Worm (Caenorhabditis elegans) whole organism, L4/young adult: Measurements from ENCODE around the gene swsn-3.

Experiments
- W03F9.2 ChIP-seq: fragments of 150-350 bp; optimal IDR thresholded peaks from 2 replicates; lab custom pipeline; 2014; ENCODE audit warnings: missing biosample characterization, missing genetic modification characterization
- dao-5 ChIP-seq: sonication (generic microtip); optimal IDR thresholded peaks from 2 replicates; lab custom pipeline; 2016; ENCODE audit warnings: missing genotype, missing genetic modification characterization, moderate library complexity, missing compliant biosample characterization
- him-1 ChIP-seq: sonication (generic microtip); optimal IDR thresholded peaks from 2 replicates; lab custom pipeline; 2016; ENCODE audit warnings: missing genotype, missing genetic modification reagents, missing genetic modification characterization, missing compliant biosample characterization

swsn-3 gene

DNA sequence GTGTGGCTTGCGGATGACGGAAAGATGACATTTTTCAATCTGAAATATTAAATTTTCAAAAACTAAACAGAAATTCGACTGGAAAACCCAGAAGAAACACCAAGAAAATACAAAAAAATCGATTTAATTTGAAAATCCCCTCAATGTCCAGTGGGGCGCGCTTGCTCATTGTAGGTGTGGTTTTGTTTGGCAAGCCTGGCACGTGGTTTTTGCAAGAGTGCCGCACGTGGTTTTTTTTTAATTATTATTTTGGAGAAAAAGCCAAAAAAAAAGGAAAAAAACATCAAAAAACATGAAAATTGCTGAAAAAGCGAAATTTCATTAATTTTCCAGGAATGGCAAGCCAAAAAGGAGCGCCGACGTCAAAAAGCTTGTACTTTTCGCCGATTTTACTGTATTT lies at the start of gene swsn-3:
TSS of gene swsn-3 (minus strand) at position 45 of the 400 bp plus-strand sequence.
- TF ChIP-seq W03F9.2 (tag; lab: Kevin White, UChicago) (peak; percentile 85), dao-5 (tag; lab: Kevin White, UChicago) (peak; percentile 9), him-1 (tag; lab: Kevin White, UChicago) (peak; percentile 13)

DNA sequence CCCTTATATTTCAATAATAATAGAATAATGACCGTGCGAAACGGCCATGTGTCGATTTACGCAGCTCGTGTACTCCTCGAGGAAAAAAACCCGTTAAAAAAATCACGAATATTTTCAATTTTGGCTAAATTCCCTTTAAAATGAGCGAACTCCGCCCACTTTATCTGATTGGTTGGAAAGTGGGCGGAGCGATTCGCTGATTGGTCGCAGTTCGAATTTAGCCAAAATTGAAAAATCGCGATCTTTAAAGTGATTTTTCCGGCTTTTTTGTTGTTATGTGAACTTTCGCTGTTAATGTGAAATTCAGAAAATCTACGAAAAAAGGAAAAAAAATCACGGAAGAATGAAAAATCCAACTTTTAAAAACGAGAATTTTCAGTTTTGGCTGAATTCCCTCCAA lies 49.4 kb upstream of the swsn-3 start:
- TF ChIP-seq W03F9.2 (tag; lab: Kevin White, UChicago) = no peak
- TF ChIP-seq him-1 (tag; lab: Kevin White, UChicago) = no peak
- TF ChIP-seq dao-5 (tag; lab: Kevin White, UChicago) = no peak

DNA sequence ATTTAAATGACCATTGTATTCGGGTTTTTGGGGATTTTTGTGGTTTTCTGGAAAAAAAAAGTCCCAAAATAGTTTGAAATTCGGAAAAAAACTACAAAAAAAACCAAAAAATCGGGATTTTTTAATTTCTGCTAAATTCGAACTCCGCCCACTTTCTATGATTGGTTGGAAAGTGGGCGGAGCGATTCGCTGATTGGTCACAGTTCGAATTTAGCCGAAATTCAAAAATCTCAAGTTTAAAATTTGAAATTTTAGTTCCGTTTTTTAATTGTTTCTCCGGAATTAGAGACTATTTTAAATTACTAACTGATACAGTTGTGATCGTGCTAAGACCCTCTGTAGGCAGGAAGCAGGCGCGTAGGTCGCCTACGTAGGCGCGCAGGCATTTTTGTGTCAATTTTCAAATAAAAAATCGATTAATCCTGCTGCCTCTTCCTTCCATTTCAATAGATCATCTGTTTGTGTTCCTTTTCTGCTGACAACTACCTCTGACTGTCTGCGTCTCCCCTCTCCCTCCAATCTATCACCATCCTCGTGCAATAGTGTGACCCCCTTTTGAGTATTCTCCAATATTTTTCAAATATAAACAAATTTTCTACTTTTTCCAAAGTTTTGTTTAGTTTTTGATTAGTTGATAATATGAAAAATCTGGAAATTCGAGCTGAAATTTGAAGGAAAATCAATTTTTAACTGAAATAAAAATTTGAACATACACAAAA lies 47.9 kb upstream of the swsn-3 start:
- no peak for TF ChIP-seq W03F9.2 (tag; lab: Kevin White, UChicago)
- no peak for TF ChIP-seq dao-5 (tag; lab: Kevin White, UChicago)
- TF ChIP-seq him-1 (tag; lab: Kevin White, UChicago) = no peak

DNA sequence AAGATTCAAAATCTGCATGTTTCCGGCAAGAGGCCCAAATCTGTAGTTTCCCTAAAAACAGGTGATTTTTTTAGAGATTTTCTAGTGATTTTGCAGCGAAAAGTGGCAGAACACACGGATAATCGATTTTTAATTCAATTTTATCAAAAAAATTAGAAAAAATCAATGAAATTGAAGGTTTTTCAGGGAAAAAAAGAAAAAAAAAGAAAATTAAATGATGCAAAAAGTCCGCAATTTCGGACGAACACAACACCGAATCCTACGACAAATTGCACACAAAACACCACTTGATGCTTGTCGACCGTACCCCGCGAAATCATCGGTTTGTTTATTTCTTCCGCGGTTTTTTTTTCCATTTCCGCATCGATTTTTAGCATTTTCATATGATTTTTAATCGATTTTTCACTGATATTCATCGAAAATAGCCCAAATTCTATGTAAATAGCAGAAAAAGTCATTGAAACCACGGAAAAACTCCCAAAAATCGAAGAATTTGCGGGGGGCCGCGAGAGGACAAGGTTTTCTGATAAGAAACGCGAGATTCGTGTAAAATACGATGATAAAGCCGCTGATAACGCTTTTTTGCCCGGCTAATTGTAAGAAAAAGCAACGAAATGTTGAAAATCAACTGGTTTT lies 46.6 kb upstream of the swsn-3 start, which contains the start of gene tufm-1:
TSS of gene tufm-1 (minus strand) at position 51 of the 636 bp plus-strand sequence.
- TF ChIP-seq dao-5 (tag; lab: Kevin White, UChicago) (no peak), W03F9.2 (tag; lab: Kevin White, UChicago) (peak; percentile 77)

DNA sequence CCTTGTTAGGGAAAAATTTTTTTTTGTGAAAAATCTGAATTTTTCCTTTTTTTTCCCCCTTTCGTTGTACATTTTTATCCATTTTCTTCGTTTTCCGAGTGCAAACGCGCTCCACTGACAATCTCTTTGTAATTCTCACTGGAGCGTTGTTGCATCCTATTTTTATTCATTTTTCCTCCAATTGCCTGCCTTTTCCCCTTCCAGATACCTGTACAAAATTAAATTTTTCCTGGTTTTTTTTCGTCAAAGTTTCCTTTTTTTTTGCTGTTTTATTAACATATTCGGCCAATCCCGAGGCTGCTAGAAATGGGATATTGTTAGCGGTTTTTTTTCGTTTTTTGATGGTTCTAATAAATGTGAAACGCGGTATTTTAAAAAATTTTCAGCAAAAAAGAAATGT lies 42.9 kb upstream of the swsn-3 start:
- TF ChIP-seq him-1 (tag; lab: Kevin White, UChicago) (no peak), W03F9.2 (tag; lab: Kevin White, UChicago) (no peak), dao-5 (tag; lab: Kevin White, UChicago) (no peak)

DNA sequence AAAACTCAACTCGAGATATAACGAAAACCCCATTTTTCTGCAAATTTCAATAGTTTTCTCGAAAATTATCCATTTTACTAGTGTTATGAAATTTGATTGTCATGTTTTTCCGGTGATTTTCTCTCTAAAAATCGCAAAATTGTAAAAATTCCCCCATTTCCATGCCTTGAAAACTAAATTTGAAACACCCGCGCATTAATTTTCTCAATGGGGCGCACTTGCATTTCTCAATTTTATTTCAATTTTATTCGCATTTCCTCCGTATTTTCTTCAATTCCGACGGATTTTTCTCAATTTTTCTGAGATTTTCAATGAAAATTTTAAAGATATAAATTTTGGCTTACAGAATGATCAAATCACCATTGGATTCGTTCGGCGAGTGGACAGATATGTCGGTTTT lies 36.6 kb upstream of the swsn-3 start, which contains the start of gene Y71H2AM.3:
TSS of gene Y71H2AM.3 (plus strand) at position 347 of the 400 bp plus-strand sequence.
- TF ChIP-seq dao-5 (tag; lab: Kevin White, UChicago) = no peak
- TF ChIP-seq him-1 (tag; lab: Kevin White, UChicago) = no peak
- no peak for TF ChIP-seq W03F9.2 (tag; lab: Kevin White, UChicago)

DNA sequence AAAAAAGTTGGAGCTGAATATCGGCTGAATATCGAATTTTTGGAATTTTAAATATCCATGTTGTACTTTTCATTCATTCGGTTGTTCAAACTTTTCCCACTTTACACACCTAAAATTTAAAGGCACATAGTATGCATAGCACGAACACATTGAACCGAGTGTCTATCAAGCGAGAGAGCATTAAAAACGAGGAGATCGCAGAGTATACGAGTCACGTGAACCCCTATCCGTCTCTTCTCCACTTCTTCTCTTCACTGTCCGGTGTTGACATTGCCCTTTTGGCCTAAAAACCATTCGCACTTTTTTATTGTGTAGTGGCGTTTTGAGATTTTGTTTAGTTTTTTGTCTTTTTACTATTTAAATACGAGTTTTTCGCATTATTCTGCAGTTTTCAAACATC lies 36.0 kb upstream of the swsn-3 start:
- no peak for TF ChIP-seq dao-5 (tag; lab: Kevin White, UChicago)
- no peak for TF ChIP-seq him-1 (tag; lab: Kevin White, UChicago)
- peak; percentile 47 for TF ChIP-seq W03F9.2 (tag; lab: Kevin White, UChicago)

DNA sequence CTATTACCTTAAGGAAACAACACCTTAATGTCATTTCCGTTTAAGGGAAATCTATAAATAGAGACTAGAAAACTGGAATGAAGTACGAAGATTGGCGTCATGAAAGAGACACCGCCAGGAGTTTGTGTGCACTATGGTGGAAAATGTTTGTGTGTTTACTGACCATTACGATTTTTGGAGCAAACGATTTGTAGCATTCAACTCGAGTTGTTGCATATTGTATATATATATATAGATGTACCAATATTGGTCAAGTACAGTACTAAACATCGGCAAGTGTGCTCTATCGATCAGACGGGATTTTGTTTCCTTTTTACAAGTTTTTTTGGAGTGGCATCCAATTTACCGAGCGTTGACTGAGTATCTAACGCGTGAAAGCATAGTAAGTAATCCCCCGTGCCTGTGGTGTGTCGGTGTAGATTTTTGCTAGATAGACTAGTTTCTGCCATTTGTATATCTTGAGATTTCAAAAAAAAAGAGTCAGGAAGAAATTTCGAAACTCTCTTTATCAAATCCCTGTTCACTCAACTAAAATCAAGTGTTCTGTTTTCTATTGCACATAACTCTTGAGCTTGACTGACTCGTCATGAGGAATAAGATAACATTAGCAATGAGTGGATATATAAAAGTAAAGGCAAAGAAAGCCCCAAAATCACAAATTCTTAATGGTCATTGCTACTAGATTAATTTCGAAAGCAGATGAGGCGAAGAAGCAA lies 33.5 kb upstream of the swsn-3 start, which contains the start of the genes twk-45 and Y71H2AM.25:
TSS of gene twk-45 (minus strand) at position 101 of the 716 bp plus-strand sequence.
TSS of gene Y71H2AM.25 (plus strand) at position 666 of the 716 bp plus-strand sequence.
- TF ChIP-seq dao-5 (tag; lab: Kevin White, UChicago) (no peak), him-1 (tag; lab: Kevin White, UChicago) (no peak), W03F9.2 (tag; lab: Kevin White, UChicago) (no peak)

DNA sequence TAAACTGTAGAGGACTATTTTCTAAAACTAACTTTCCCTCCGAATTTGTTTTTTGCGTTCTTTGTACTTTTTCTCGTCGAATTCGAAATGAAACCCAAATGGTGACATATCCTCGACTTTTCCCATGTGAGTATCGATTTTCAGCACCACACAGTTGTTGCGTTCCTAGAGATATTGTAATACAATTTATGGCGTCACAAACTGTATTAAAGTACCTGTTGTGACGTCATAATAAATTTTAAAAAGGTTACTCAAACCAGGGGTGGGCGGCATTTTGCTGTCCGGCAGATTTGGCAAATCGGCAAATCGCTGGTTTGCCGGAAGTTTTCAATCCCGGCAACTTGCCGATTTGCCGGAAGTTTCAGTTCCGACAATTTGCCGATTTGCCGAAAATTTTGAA lies 32.3 kb upstream of the swsn-3 start:
- no peak for TF ChIP-seq him-1 (tag; lab: Kevin White, UChicago)
- no peak for TF ChIP-seq W03F9.2 (tag; lab: Kevin White, UChicago)
- TF ChIP-seq dao-5 (tag; lab: Kevin White, UChicago) = no peak

DNA sequence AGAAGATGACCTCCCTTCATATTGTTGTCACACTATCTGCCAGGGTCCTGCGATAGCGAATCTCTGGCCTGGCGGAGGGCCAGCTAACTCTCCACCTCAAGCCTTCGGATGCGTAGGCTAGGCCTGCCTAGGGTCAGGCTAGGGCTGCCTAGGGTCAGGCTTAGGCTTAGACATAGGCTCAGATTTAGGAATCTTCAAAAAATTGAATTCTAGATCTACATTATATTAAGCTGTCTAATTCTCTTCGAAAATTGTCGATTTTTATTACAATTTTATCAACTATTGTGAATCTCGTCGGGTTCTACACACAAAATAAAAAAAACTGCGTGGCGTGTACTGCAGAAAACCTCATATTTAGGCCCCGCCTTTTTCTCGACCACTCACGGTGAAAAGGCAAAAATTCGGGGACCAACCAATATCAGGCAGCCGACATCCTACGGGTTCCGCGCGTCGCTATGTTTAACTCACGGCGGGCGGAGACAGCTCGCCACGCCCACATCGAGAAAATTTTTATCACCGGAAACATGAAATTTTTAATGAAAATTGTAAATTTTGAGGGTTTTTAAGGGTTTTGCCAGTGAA lies 27.1 kb upstream of the swsn-3 start:
- no peak for TF ChIP-seq dao-5 (tag; lab: Kevin White, UChicago)
- no peak for TF ChIP-seq him-1 (tag; lab: Kevin White, UChicago)
- TF ChIP-seq W03F9.2 (tag; lab: Kevin White, UChicago) = no peak

DNA sequence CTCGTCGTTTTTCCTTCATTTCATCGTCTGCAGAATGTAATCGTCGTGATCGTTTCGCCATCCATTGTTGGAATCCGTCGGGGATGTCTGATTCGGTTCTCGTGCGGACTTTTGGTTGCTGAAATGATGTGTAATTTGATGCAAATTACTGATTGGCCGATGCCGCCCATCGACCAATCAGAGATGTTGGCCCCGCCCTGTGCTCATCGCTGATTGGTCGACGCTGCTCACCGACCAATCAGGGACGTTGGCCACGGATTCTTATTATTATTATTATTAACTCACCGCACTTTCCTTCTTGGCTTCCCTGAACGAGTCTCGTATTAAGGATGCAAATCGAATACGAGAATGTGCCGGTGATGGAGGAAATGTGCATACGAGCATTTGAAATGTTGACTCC lies 25.6 kb upstream of the swsn-3 start:
- TF ChIP-seq dao-5 (tag; lab: Kevin White, UChicago) = no peak
- no peak for TF ChIP-seq W03F9.2 (tag; lab: Kevin White, UChicago)
- TF ChIP-seq him-1 (tag; lab: Kevin White, UChicago) = no peak

DNA sequence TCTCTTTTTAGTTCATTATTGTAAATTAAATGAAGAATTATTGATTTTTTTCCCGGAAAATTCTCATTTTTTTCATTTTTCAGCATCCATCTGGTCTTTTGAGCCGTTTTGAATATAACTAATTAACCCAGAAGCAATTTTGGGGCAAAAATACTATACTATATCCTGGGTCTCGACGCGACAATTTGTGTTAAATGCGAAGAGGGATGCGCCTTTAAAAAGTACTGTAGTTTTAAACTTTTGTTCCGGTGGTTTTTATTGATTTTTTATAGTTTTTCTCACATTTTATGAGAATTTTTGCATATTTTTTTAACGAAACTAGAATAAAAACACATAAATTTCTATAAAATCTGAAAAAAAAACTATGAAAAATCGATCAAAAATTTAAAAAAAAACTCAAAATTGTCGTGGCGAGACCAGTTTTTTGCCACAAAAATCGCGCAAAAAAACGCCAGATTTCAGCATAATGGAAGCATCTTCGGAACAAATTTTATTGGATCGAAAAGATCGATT lies 19.6 kb upstream of the swsn-3 start, which contains the start of gene tbcc-1:
TSS of gene tbcc-1 (plus strand) at position 463 of the 513 bp plus-strand sequence.
- no peak for TF ChIP-seq him-1 (tag; lab: Kevin White, UChicago)
- TF ChIP-seq W03F9.2 (tag; lab: Kevin White, UChicago) = no peak
- TF ChIP-seq dao-5 (tag; lab: Kevin White, UChicago) = no peak
